Worm (Caenorhabditis elegans) whole organism, L1 larva: ENCODE data around the gene srw-23.

Experiments used
- blmp-1 ChIP-seq: fragments of 150-350 bp; optimal IDR thresholded peaks from 2 replicates; lab custom pipeline; 2014; ENCODE audit warnings: missing biosample characterization, missing genetic modification characterization
- elt-2 ChIP-seq: sonication (generic microtip); optimal IDR thresholded peaks from 2 replicates; lab custom pipeline; 2016; ENCODE audit warnings: missing genetic modification characterization, mild to moderate bottlenecking, inconsistent platforms, missing compliant biosample characterization, missing genetic modification reagents
- hlh-17 ChIP-seq: fragments of 200-800 bp; sonication (Bioruptor generic); optimal IDR thresholded peaks from 2 replicates; lab custom pipeline; 2018; ENCODE audit warnings: missing genetic modification characterization, mild to moderate bottlenecking, missing compliant biosample characterization, moderate library complexity, borderline replicate concordance
- pqm-1 ChIP-seq: sonication (generic microtip); optimal IDR thresholded peaks from 3 replicates; lab custom pipeline; 2017; ENCODE audit warnings: missing biosample characterization, missing genetic modification characterization
- ztf-4 ChIP-seq: fragments of 150-350 bp; optimal IDR thresholded peaks from 2 replicates; lab custom pipeline; 2014; ENCODE audit warnings: missing biosample characterization, missing genetic modification characterization

DNA sequence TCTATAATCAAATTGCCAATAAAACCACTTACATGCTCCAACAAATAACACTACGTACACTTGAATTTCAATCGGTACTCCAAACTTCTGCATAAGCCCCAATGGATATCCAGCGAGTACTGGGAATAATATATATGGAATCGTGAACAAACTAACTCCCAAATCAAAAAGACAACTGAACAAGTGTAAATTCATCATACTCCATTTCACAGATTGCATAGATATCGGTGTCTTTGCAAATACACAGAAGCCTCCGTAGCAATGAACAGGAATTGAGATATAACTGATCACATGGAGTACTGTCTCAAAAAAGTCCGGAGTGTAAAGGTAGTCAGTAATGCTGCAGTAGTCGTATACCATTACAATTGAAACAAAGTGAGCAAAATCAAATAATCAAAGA, 44.3 kb upstream of the srw-23 start, which contains the start of gene srh-214:
- TF ChIP-seq ztf-4 (tag; lab: Kevin White, UChicago) (no peak), elt-2 (no peak), hlh-17 (no peak), pqm-1 (tag; lab: Kevin White, UChicago) (no peak), blmp-1 (tag; lab: Kevin White, UChicago) (no peak)
